Worm (Caenorhabditis elegans) whole organism, L1 larva: ENCODE data around the gene C09F12.3.
A peak's percentile ranks its signal among the peaks of the same experiment; 100 is the strongest.

Experiments used
- F16B12.6 ChIP-seq: fragments of 150-350 bp; optimal IDR thresholded peaks from 2 replicates; lab custom pipeline; 2014; ENCODE audit warnings: missing biosample characterization, missing genetic modification characterization
- aha-1 ChIP-seq: fragments of 150-350 bp; optimal IDR thresholded peaks from 2 replicates; lab custom pipeline; 2014; ENCODE audit warnings: missing biosample characterization, missing genetic modification characterization
- aly-2 ChIP-seq: fragments of 150-350 bp; optimal IDR thresholded peaks from 2 replicates; lab custom pipeline; 2014; ENCODE audit warnings: missing biosample characterization, missing genetic modification characterization
- efl-1 ChIP-seq, 4 experiments: fragments of 150-350 bp; optimal IDR thresholded peaks in 3 of 4; peaks in 1 of 4; 1 replicate in 1 of 4; 2 replicates in 3 of 4; lab custom pipeline; 2014; ENCODE audit warnings: missing biosample characterization in 2 of 4, missing genetic modification characterization in 2 of 4, missing genetic modification reagents in 2 of 4
- hlh-17 ChIP-seq: fragments of 200-800 bp; sonication (Bioruptor generic); optimal IDR thresholded peaks from 2 replicates; lab custom pipeline; 2018; ENCODE audit warnings: missing genetic modification characterization, mild to moderate bottlenecking, missing compliant biosample characterization, moderate library complexity, borderline replicate concordance
- nhr-90 ChIP-seq: sonication (generic microtip); optimal IDR thresholded peaks from 2 replicates; lab custom pipeline; 2016; ENCODE audit warnings: mild to moderate bottlenecking, missing genetic modification characterization, missing compliant biosample characterization; ENCODE audit not compliant: poor library complexity
- snpc-4 ChIP-seq: fragments of 150-350 bp; optimal IDR thresholded peaks from 2 replicates; lab custom pipeline; 2014; ENCODE audit warnings: missing biosample characterization, missing genetic modification characterization
- sup-37 ChIP-seq: fragments of 200-800 bp; sonication (Bioruptor generic); optimal IDR thresholded peaks from 2 replicates; lab custom pipeline; 2018; ENCODE audit warnings: mild to moderate bottlenecking, missing genetic modification characterization, missing compliant biosample characterization
- unc-30 ChIP-seq: sonication (generic microtip); optimal IDR thresholded peaks from 2 replicates; lab custom pipeline; 2017; ENCODE audit warnings: missing biosample characterization, missing genetic modification characterization
- ztf-11 ChIP-seq, 2 experiments: sonication (generic microtip); optimal IDR thresholded peaks; 2 replicates each; lab custom pipeline; 2016 to 2017; ENCODE audit warnings: missing genetic modification characterization in 2 of 2, missing biosample characterization in 1 of 2, missing compliant biosample characterization in 1 of 2

ce11 chrX:11036114-11037087 lies 6.3 kb downstream of the C09F12.3 start:
- no peak for TF ChIP-seq snpc-4 (tag; lab: Kevin White, UChicago)
- no peak for TF ChIP-seq sup-37 (GFP tag; lab: Kevin White, UChicago)
- TF ChIP-seq ztf-11 (tag; optimal IDR thresholded peaks at IDR 0.05; lab: Kevin White, UChicago): no peak
- no peak for TF ChIP-seq aha-1 (tag; lab: Kevin White, UChicago)
- no peak for TF ChIP-seq aly-2 (tag; lab: Kevin White, UChicago)
- no peak for TF ChIP-seq F16B12.6 (tag; lab: Kevin White, UChicago)
- TF ChIP-seq nhr-90: no peak
- no peak for TF ChIP-seq unc-30
- TF ChIP-seq hlh-17 (GFP tag; lab: Kevin White, UChicago): no peak
- TF ChIP-seq efl-1 (optimal IDR thresholded peaks at IDR 0.05; lab: Kevin White, UChicago): peak in 1 of 2 experiments; percentile 6
- no peak for TF ChIP-seq efl-1 (GFP tag; optimal IDR thresholded peaks at IDR 0.05 in 1 of 2; lab: Kevin White, UChicago)
